Fruit fly (Drosophila melanogaster) whole organism, embryonic: ENCODE data around the gene CG13138.

ENCODE experiments used
- Atf6 ChIP-seq: fragments of 200-800 bp; sonication (Bioruptor generic); IDR thresholded peaks from 2 replicates; pipeline ENCODE4 v1.3.6; 2022; ENCODE audit warnings: missing biosample characterization, missing genetic modification characterization
- Bteb2 ChIP-seq: fragments of 200-800 bp; sonication (Bioruptor generic); optimal IDR thresholded peaks from 2 replicates; lab custom pipeline; 2016; ENCODE audit warnings: missing biosample characterization, missing genetic modification characterization
- C15 ChIP-seq: fragments of 200-800 bp; sonication (Bioruptor generic); IDR thresholded peaks from 3 replicates; pipeline ENCODE4 v1.3.6; 2022; ENCODE audit warnings: missing biosample characterization, missing genetic modification characterization
- CG10321 ChIP-seq: fragments of 200-800 bp; sonication (Bioruptor generic); IDR thresholded peaks from 2 replicates; pipeline ENCODE4 v1.3.6; 2022; ENCODE audit warnings: missing biosample characterization, missing genetic modification characterization
- CG10979 ChIP-seq: fragments of 200-800 bp; sonication (Bioruptor generic); optimal IDR thresholded peaks from 2 replicates; lab custom pipeline; 2018; ENCODE audit warnings: missing biosample characterization, mild to moderate bottlenecking, missing genetic modification characterization, moderate library complexity
- CG11560 ChIP-seq: fragments of 200-800 bp; sonication (Bioruptor generic); IDR thresholded peaks from 3 replicates; pipeline ENCODE4 v1.3.6; 2022; ENCODE audit warnings: missing biosample characterization, missing genetic modification characterization
- CG12236 ChIP-seq: fragments of 200-800 bp; sonication (Bioruptor generic); optimal IDR thresholded peaks from 2 replicates; lab custom pipeline; 2016; ENCODE audit warnings: missing biosample characterization, missing genetic modification characterization
- CG1233 ChIP-seq: fragments of 200-800 bp; sonication (Bioruptor generic); optimal IDR thresholded peaks from 4 replicates; lab custom pipeline; 2018; ENCODE audit warnings: missing biosample characterization, mild to moderate bottlenecking, missing genetic modification characterization
- CG13775 ChIP-seq: fragments of 200-800 bp; sonication (Bioruptor generic); optimal IDR thresholded peaks from 3 replicates; lab custom pipeline; 2017; ENCODE audit warnings: missing biosample characterization, mild to moderate bottlenecking, missing genetic modification characterization
- CG14860 ChIP-seq: fragments of 200-800 bp; sonication (Bioruptor generic); IDR thresholded peaks from 3 replicates; pipeline ENCODE4 v1.3.6; 2022; ENCODE audit warnings: missing biosample characterization, missing genetic modification characterization; ENCODE audit not compliant: partially characterized antibody
- CG1603 ChIP-seq: fragments of 200-800 bp; sonication (Bioruptor generic); optimal IDR thresholded peaks from 2 replicates; lab custom pipeline; 2019; ENCODE audit warnings: missing biosample characterization, mild to moderate bottlenecking, missing genetic modification characterization, moderate library complexity
- CG17829 ChIP-seq: fragments of 200-800 bp; optimal IDR thresholded peaks from 2 replicates; lab custom pipeline; 2019; ENCODE audit warnings: missing biosample characterization, mild to moderate bottlenecking, missing genetic modification characterization, moderate library complexity
- CG1792 ChIP-seq: fragments of 200-800 bp; sonication (Bioruptor generic); optimal IDR thresholded peaks from 2 replicates; lab custom pipeline; 2016; ENCODE audit warnings: missing biosample characterization, missing genetic modification characterization
- CG3065 ChIP-seq: fragments of 200-800 bp; sonication (Bioruptor generic); optimal IDR thresholded peaks from 2 replicates; lab custom pipeline; 2016; ENCODE audit warnings: missing biosample characterization, missing genetic modification characterization
- CG4360 ChIP-seq: fragments of 200-800 bp; sonication (Bioruptor generic); IDR thresholded peaks from 2 replicates; pipeline ENCODE4 v1.3.6; 2022; ENCODE audit warnings: missing biosample characterization, missing genetic modification characterization
- CG4424 ChIP-seq: fragments of 200-800 bp; sonication (Bioruptor generic); optimal IDR thresholded peaks from 3 replicates; lab custom pipeline; 2016; ENCODE audit warnings: missing biosample characterization, missing genetic modification characterization
- CG5953 ChIP-seq: fragments of 200-800 bp; sonication (Bioruptor generic); IDR thresholded peaks from 2 replicates; pipeline ENCODE4 v1.3.6; 2022; ENCODE audit warnings: missing biosample characterization, missing genetic modification characterization
- CG7786 ChIP-seq: fragments of 200-800 bp; sonication (Bioruptor generic); optimal IDR thresholded peaks from 2 replicates; lab custom pipeline; 2016; ENCODE audit warnings: missing biosample characterization, missing genetic modification characterization
- CG8089 ChIP-seq: fragments of 200-800 bp; sonication (Bioruptor generic); optimal IDR thresholded peaks from 3 replicates; lab custom pipeline; 2016; ENCODE audit warnings: missing biosample characterization, missing genetic modification characterization
- CG8478 ChIP-seq: fragments of >200 bp; optimal IDR thresholded peaks from 2 replicates; lab custom pipeline; 2018
- E2f2 ChIP-seq: fragments of 200-800 bp; sonication (Bioruptor generic); IDR thresholded peaks from 2 replicates; pipeline ENCODE4 v1.3.6; 2022; ENCODE audit warnings: missing biosample characterization, missing genetic modification characterization
- ERR ChIP-seq: fragments of 200-800 bp; sonication (Bioruptor generic); optimal IDR thresholded peaks from 2 replicates; lab custom pipeline; 2016; ENCODE audit warnings: missing biosample characterization, missing genetic modification characterization
- Ets65A ChIP-seq: fragments of 200-800 bp; sonication (Bioruptor generic); peaks from one replicate; lab custom pipeline; 2016; ENCODE audit warnings: missing biosample characterization, missing genetic modification characterization
- HHEX ChIP-seq: fragments of 200-800 bp; sonication (Bioruptor generic); optimal IDR thresholded peaks from 3 replicates; lab custom pipeline; 2017; ENCODE audit warnings: missing biosample characterization, mild to moderate bottlenecking, missing genetic modification characterization, missing genetic modification reagents
- Hand ChIP-seq: fragments of 200-800 bp; sonication (Bioruptor generic); optimal IDR thresholded peaks from 2 replicates; lab custom pipeline; 2017; ENCODE audit warnings: mild to moderate bottlenecking, missing biosample characterization, missing genetic modification reagents, missing genetic modification characterization
- NC2β ChIP-seq: fragments of 200-800 bp; sonication (Bioruptor generic); optimal IDR thresholded peaks from 2 replicates; lab custom pipeline; 2016; ENCODE audit warnings: missing biosample characterization, missing genetic modification characterization
- Rfx ChIP-seq: fragments of 200-800 bp; sonication (Bioruptor generic); IDR thresholded peaks from 2 replicates; pipeline ENCODE4 v1.3.6; 2022; ENCODE audit warnings: missing biosample characterization, missing genetic modification characterization
- bigmax ChIP-seq: fragments of 200-800 bp; sonication (Bioruptor generic); optimal IDR thresholded peaks from 2 replicates; lab custom pipeline; 2018; ENCODE audit warnings: missing biosample characterization, mild to moderate bottlenecking, missing genetic modification characterization
- btn ChIP-seq: fragments of 200-800 bp; sonication (Bioruptor generic); optimal IDR thresholded peaks from 2 replicates; lab custom pipeline; 2016; ENCODE audit warnings: missing biosample characterization, missing genetic modification characterization
- croc ChIP-seq: fragments of 200-800 bp; sonication (Bioruptor generic); conservative IDR thresholded peaks from 3 replicates; pipeline ENCODE4 v1.3.6; 2022; ENCODE audit warnings: missing biosample characterization, missing genetic modification characterization
- crol ChIP-seq: fragments of 200-800 bp; sonication (Bioruptor generic); IDR thresholded peaks from 2 replicates; pipeline ENCODE4 v1.3.6; 2022; ENCODE audit warnings: missing biosample characterization, missing genetic modification characterization
- dati ChIP-seq: fragments of 200-800 bp; sonication (Bioruptor generic); IDR thresholded peaks from 2 replicates; pipeline ENCODE4 v1.3.6; 2022; ENCODE audit warnings: missing biosample characterization, missing genetic modification characterization
- dmrt11E ChIP-seq: fragments of 200-800 bp; sonication (Bioruptor generic); optimal IDR thresholded peaks from 3 replicates; lab custom pipeline; 2018; ENCODE audit warnings: missing biosample characterization, mild to moderate bottlenecking, missing genetic modification characterization, moderate library complexity
- gcm ChIP-seq: fragments of 200-800 bp; sonication (Bioruptor generic); optimal IDR thresholded peaks from 2 replicates; lab custom pipeline; 2019; ENCODE audit warnings: missing biosample characterization, mild to moderate bottlenecking, missing genetic modification characterization, moderate library complexity
- gsb ChIP-seq: fragments of 200-800 bp; sonication (Bioruptor generic); IDR thresholded peaks from 2 replicates; pipeline ENCODE4 v1.3.6; 2022; ENCODE audit warnings: missing biosample characterization, missing genetic modification characterization
- insv ChIP-seq, 2 experiments: fragments of 200-800 bp; sonication (Bioruptor generic); optimal IDR thresholded peaks; 3 replicates each; lab custom pipeline; 2016 to 2018; ENCODE audit warnings: missing biosample characterization in 2 of 2, missing genetic modification characterization in 2 of 2
- luna ChIP-seq: fragments of 200-800 bp; sonication (Bioruptor generic); optimal IDR thresholded peaks from 2 replicates; lab custom pipeline; 2016; ENCODE audit warnings: missing biosample characterization, missing genetic modification characterization
- maf-S ChIP-seq: fragments of 200-800 bp; sonication (Bioruptor generic); optimal IDR thresholded peaks from 2 replicates; lab custom pipeline; 2016; ENCODE audit warnings: missing biosample characterization, missing genetic modification characterization
- nmo ChIP-seq: fragments of 200-800 bp; sonication (Bioruptor generic); optimal IDR thresholded peaks from 2 replicates; lab custom pipeline; 2018; ENCODE audit warnings: missing biosample characterization, mild to moderate bottlenecking, missing genetic modification characterization, moderate library complexity
- org-1 ChIP-seq: fragments of 200-800 bp; sonication (Bioruptor generic); optimal IDR thresholded peaks from 2 replicates; lab custom pipeline; 2017; ENCODE audit warnings: missing biosample characterization, missing genetic modification characterization
- repo ChIP-seq: fragments of 200-800 bp; sonication (Bioruptor generic); optimal IDR thresholded peaks from 2 replicates; lab custom pipeline; 2016; ENCODE audit warnings: missing biosample characterization, missing genetic modification characterization
- sc ChIP-seq, 3 experiments: fragments of >200 bp in 2 of 3; fragments of 200-800 bp in 1 of 3; sonication (Bioruptor generic) in 1 of 3; optimal IDR thresholded peaks; 2 replicates in 2 of 3; 3 replicates in 1 of 3; lab custom pipeline; 2017; ENCODE audit warnings: mild to moderate bottlenecking in 1 of 3, missing biosample characterization in 1 of 3, missing genetic modification characterization in 1 of 3, missing genetic modification reagents in 1 of 3
- sens-2 ChIP-seq: fragments of 200-800 bp; sonication (Bioruptor generic); IDR thresholded peaks from 2 replicates; pipeline ENCODE4 v1.3.6; 2022; ENCODE audit warnings: missing biosample characterization, missing genetic modification characterization
- shn ChIP-seq: fragments of 200-800 bp; sonication (Bioruptor generic); optimal IDR thresholded peaks from 3 replicates; lab custom pipeline; 2016; ENCODE audit warnings: missing biosample characterization, missing genetic modification characterization
- sima ChIP-seq: fragments of 200-800 bp; sonication (Bioruptor generic); optimal IDR thresholded peaks from 2 replicates; lab custom pipeline; 2016; ENCODE audit warnings: missing biosample characterization, missing genetic modification characterization
- slp2 ChIP-seq: fragments of 200-800 bp; sonication (Bioruptor generic); optimal IDR thresholded peaks from 2 replicates; lab custom pipeline; 2016; ENCODE audit warnings: missing biosample characterization, missing genetic modification characterization
- stwl ChIP-seq: fragments of 200-800 bp; sonication (Bioruptor generic); optimal IDR thresholded peaks from 3 replicates; lab custom pipeline; 2018; ENCODE audit warnings: missing biosample characterization, mild to moderate bottlenecking, missing genetic modification characterization, moderate library complexity
- trem ChIP-seq: fragments of 200-800 bp; optimal IDR thresholded peaks from 3 replicates; lab custom pipeline; 2019; ENCODE audit warnings: missing biosample characterization, mild to moderate bottlenecking, missing genetic modification characterization, moderate library complexity
- tup ChIP-seq: fragments of 200-800 bp; sonication (Bioruptor generic); optimal IDR thresholded peaks from 2 replicates; lab custom pipeline; 2016; ENCODE audit warnings: missing biosample characterization, mild to moderate bottlenecking, missing genetic modification characterization, moderate library complexity
- yki ChIP-seq: fragments of >200 bp; optimal IDR thresholded peaks from 3 replicates; lab custom pipeline; 2018
- zf30C ChIP-seq: fragments of 200-800 bp; sonication (Bioruptor generic); optimal IDR thresholded peaks from 3 replicates; lab custom pipeline; 2018; ENCODE audit warnings: missing biosample characterization, mild to moderate bottlenecking, missing genetic modification characterization
- zfh1 ChIP-seq: fragments of 200-800 bp; sonication (Bioruptor generic); IDR thresholded peaks from 3 replicates; pipeline ENCODE4 v1.3.6; 2022; ENCODE audit warnings: missing biosample characterization, missing genetic modification characterization

CG13138 gene

dm6 chr2L:10331066-10331847 lies 29.4 kb upstream of the CG13138 start, which contains the start of the genes Schip1 and Cox10 (continued):
- TF ChIP-seq croc (GFP tag; lab: Robert Waterston, UW) (no peak), CG1233 (no peak), org-1 (GFP tag; lab: Kevin White, UChicago) (no peak), dati (GFP tag; lab: Robert Waterston, UW) (no peak), CG7786 (GFP tag; lab: Kevin White, UChicago) (no peak), repo (no peak), CG12236 (GFP tag; lab: Kevin White, UChicago) (no peak), Bteb2 (GFP tag; lab: Kevin White, UChicago) (no peak), insv (GFP tag; optimal IDR thresholded peaks at IDR 0.05; lab: Kevin White, UChicago) (no peak), NC2β (GFP tag; lab: Kevin White, UChicago) (no peak), luna (GFP tag; lab: Kevin White, UChicago) (no peak), C15 (GFP tag; lab: Robert Waterston, UW) (no peak), dmrt11E (tag; lab: Kevin White, UChicago) (no peak), HHEX (GFP tag; lab: Kevin White, UChicago) (no peak), stwl (peak; percentile 21), CG4424 (GFP tag; lab: Kevin White, UChicago) (no peak), CG5953 (no peak), CG14860 (no peak), Rfx (GFP tag; lab: Robert Waterston, UW) (no peak), sc (optimal IDR thresholded peaks at IDR 0.05; lab: Kevin White, UChicago) (no peak), sc (GFP tag; optimal IDR thresholded peaks at IDR 0.05; lab: Kevin White, UChicago) (no peak), crol (GFP tag; lab: Robert Waterston, UW) (no peak), sima (GFP tag; lab: Kevin White, UChicago) (no peak), Atf6 (GFP tag; lab: Robert Waterston, UW) (no peak), CG8478 (lab: Kevin White, UChicago) (no peak), CG3065 (no peak), CG10979 (peak; percentile 20), Ets65A (GFP tag; lab: Kevin White, UChicago) (no peak), trem (tag; lab: Kevin White, UChicago) (peak; percentile 52), CG13775 (GFP tag; lab: Kevin White, UChicago) (no peak), zf30C (GFP tag; lab: Kevin White, UChicago) (no peak), E2f2 (peak; percentile 45; the same call in 1 of the 2 replicates), zfh1 (GFP tag; lab: Robert Waterston, UW) (no peak), maf-S (GFP tag; lab: Kevin White, UChicago) (no peak), bigmax (GFP tag; lab: Kevin White, UChicago) (no peak), slp2 (no peak), gcm (GFP tag; lab: Kevin White, UChicago) (no peak), btn (GFP tag; lab: Kevin White, UChicago) (no peak), Hand (no peak), shn (GFP tag; lab: Kevin White, UChicago) (no peak), gsb (no peak), tup (no peak), sens-2 (no peak), CG17829 (tag; lab: Kevin White, UChicago) (peak; percentile 49), CG4360 (GFP tag; lab: Robert Waterston, UW) (no peak), CG8089 (GFP tag; lab: Kevin White, UChicago) (no peak), CG11560 (tag; lab: Robert Waterston, UW) (no peak), yki (no peak), CG1792 (GFP tag; lab: Kevin White, UChicago) (no peak), CG1603 (peak; percentile 10), CG10321 (GFP tag; lab: Robert Waterston, UW) (no peak), ERR (no peak), nmo (GFP tag; lab: Kevin White, UChicago) (peak; percentile 18)
